Worm (Caenorhabditis elegans) whole organism, L1 larva: Measurements from ENCODE around the gene mut-7.

Experiments used
- ama-1 ChIP-seq: fragments of 150-350 bp; optimal IDR thresholded peaks from 2 replicates; lab custom pipeline; 2014
- ces-1 ChIP-seq: fragments of 150-350 bp; optimal IDR thresholded peaks from 2 replicates; lab custom pipeline; 2014; ENCODE audit warnings: missing biosample characterization, missing genetic modification reagents, missing genetic modification characterization
- fos-1 ChIP-seq: fragments of 150-350 bp; optimal IDR thresholded peaks from 2 replicates; lab custom pipeline; 2014; ENCODE audit warnings: missing biosample characterization, missing genetic modification characterization
- nhr-11 ChIP-seq: fragments of 150-350 bp; optimal IDR thresholded peaks from 2 replicates; lab custom pipeline; 2014; ENCODE audit warnings: missing biosample characterization, missing genetic modification characterization
- nhr-237 ChIP-seq: fragments of 150-350 bp; optimal IDR thresholded peaks from 2 replicates; lab custom pipeline; 2014; ENCODE audit warnings: missing biosample characterization, missing genetic modification characterization
- pag-3 ChIP-seq: sonication (generic microtip); optimal IDR thresholded peaks from 2 replicates; lab custom pipeline; 2017; ENCODE audit warnings: missing genetic modification characterization, mild to moderate bottlenecking, missing compliant biosample characterization, antibody characterized with exemption, borderline replicate concordance; ENCODE audit not compliant: insufficient read depth
- sptf-1 ChIP-seq: fragments of 150-350 bp; optimal IDR thresholded peaks from 2 replicates; lab custom pipeline; 2014; ENCODE audit warnings: missing biosample characterization, missing genetic modification characterization
- unc-86 ChIP-seq: sonication (generic microtip); optimal IDR thresholded peaks from 2 replicates; lab custom pipeline; 2016; ENCODE audit warnings: missing genetic modification characterization, missing compliant biosample characterization

ce11 chrIII:9563235-9563634, 21.1 kb upstream of the mut-7 start, which contains the start of gene C48B4.9:
- TF ChIP-seq nhr-11 (tag; lab: Kevin White, UChicago) (no peak), nhr-237 (tag; lab: Kevin White, UChicago) (no peak), sptf-1 (tag; lab: Kevin White, UChicago) (no peak), unc-86 (no peak), pag-3 (tag; lab: Kevin White, UChicago) (no peak), ces-1 (no peak), fos-1 (no peak), ama-1 (lab: Kevin White, UChicago) (no peak)
